Worm (Caenorhabditis elegans) whole organism, young adult: ENCODE results near the gene F33E11.2.

Source experiments
- B0035.1 ChIP-seq: sonication (generic microtip); optimal IDR thresholded peaks from 2 replicates; lab custom pipeline; 2016; ENCODE audit warnings: missing genetic modification characterization, mild to moderate bottlenecking, missing compliant biosample characterization, missing genotype, missing genetic modification reagents
- B0336.3 ChIP-seq: fragments of 200-800 bp; sonication (Bioruptor generic); IDR thresholded peaks from 2 replicates; pipeline ENCODE4 v1.3.6; 2022; ENCODE audit warnings: missing genetic modification characterization, missing compliant biosample characterization
- C06A6.2 ChIP-seq: fragments of 200-800 bp; sonication (Bioruptor generic); conservative IDR thresholded peaks from 2 replicates; pipeline ENCODE4 v1.3.6; 2022; ENCODE audit warnings: missing genetic modification characterization, missing compliant biosample characterization
- F10E7.11 ChIP-seq: sonication (generic microtip); optimal IDR thresholded peaks from 2 replicates; lab custom pipeline; 2017; ENCODE audit warnings: mild to moderate bottlenecking, missing genetic modification characterization, moderate library complexity, missing compliant biosample characterization
- F39B2.1 ChIP-seq: fragments of 200-800 bp; sonication (Bioruptor generic); IDR thresholded peaks from 2 replicates; pipeline ENCODE4 v1.3.6; 2022; ENCODE audit warnings: missing genetic modification reagents, missing genetic modification characterization, missing compliant biosample characterization
- F57C9.4 ChIP-seq: sonication (generic microtip); optimal IDR thresholded peaks from 2 replicates; lab custom pipeline; 2017; ENCODE audit warnings: mild to moderate bottlenecking, missing genetic modification characterization, missing compliant biosample characterization
- aptf-2 ChIP-seq: fragments of 200-800 bp; sonication (Bioruptor generic); conservative IDR thresholded peaks from 2 replicates; pipeline ENCODE4 v1.3.6; 2022; ENCODE audit warnings: missing genetic modification reagents, missing genetic modification characterization, missing compliant biosample characterization
- athp-1 ChIP-seq: sonication (generic microtip); optimal IDR thresholded peaks from 2 replicates; lab custom pipeline; 2017; ENCODE audit warnings: mild to moderate bottlenecking, missing genetic modification characterization, missing compliant biosample characterization
- attf-3 ChIP-seq: fragments of 200-800 bp; sonication (Bioruptor generic); conservative IDR thresholded peaks from 2 replicates; pipeline ENCODE4 v1.3.6; 2022; ENCODE audit warnings: missing genetic modification reagents, missing genetic modification characterization, missing compliant biosample characterization
- ccch-3 ChIP-seq: fragments of 200-800 bp; sonication (Bioruptor generic); optimal IDR thresholded peaks from 2 replicates; lab custom pipeline; 2018; ENCODE audit warnings: mild to moderate bottlenecking, missing genetic modification characterization, missing compliant biosample characterization
- cebp-2 ChIP-seq: fragments of 200-800 bp; sonication (Bioruptor generic); IDR thresholded peaks from 2 replicates; pipeline ENCODE4 v1.3.6; 2022; ENCODE audit warnings: missing genetic modification characterization, missing compliant biosample characterization
- ceh-79 ChIP-seq: sonication (generic microtip); optimal IDR thresholded peaks from 2 replicates; lab custom pipeline; 2017; ENCODE audit warnings: mild to moderate bottlenecking, missing genetic modification characterization, missing compliant biosample characterization
- die-1 ChIP-seq: sonication (generic microtip); optimal IDR thresholded peaks from 2 replicates; lab custom pipeline; 2016; ENCODE audit warnings: missing genotype, mild to moderate bottlenecking, missing genetic modification characterization, missing compliant biosample characterization
- dox-1 ChIP-seq: fragments of 200-800 bp; sonication (Bioruptor generic); IDR thresholded peaks from 2 replicates; pipeline ENCODE4 v1.3.6; 2022; ENCODE audit warnings: missing genetic modification reagents, missing genetic modification characterization, missing compliant biosample characterization
- efl-1 ChIP-seq: fragments of 150-350 bp; optimal IDR thresholded peaks from 2 replicates; lab custom pipeline; 2014; ENCODE audit warnings: missing biosample characterization, missing genetic modification reagents, missing genetic modification characterization
- egl-44 ChIP-seq: fragments of 200-800 bp; sonication (Bioruptor generic); IDR thresholded peaks from 2 replicates; pipeline ENCODE4 v1.3.6; 2022; ENCODE audit warnings: missing genetic modification reagents, missing genetic modification characterization, missing compliant biosample characterization
- ekl-4 ChIP-seq: fragments of 200-800 bp; sonication (Bioruptor generic); IDR thresholded peaks from 2 replicates; pipeline ENCODE4 v1.3.6; 2022; ENCODE audit warnings: missing genetic modification reagents, missing genetic modification characterization, missing compliant biosample characterization
- hlh-26 ChIP-seq: fragments of 200-800 bp; sonication (Bioruptor generic); conservative IDR thresholded peaks from 2 replicates; pipeline ENCODE4 v1.3.6; 2022; ENCODE audit warnings: missing genetic modification reagents, missing genetic modification characterization, missing compliant biosample characterization
- hmg-1.2 ChIP-seq: fragments of 200-800 bp; sonication (Bioruptor generic); IDR thresholded peaks from 2 replicates; pipeline ENCODE4 v1.3.6; 2022; ENCODE audit warnings: missing genetic modification reagents, missing genetic modification characterization, missing compliant biosample characterization
- hmg-20 ChIP-seq: fragments of 200-800 bp; sonication (Bioruptor generic); IDR thresholded peaks from 2 replicates; pipeline ENCODE4 v1.3.6; 2022; ENCODE audit warnings: missing genetic modification reagents, missing genetic modification characterization, missing compliant biosample characterization
- let-607 ChIP-seq, 2 experiments: fragments of 200-800 bp in 1 of 2; sonication (Bioruptor generic) in 1 of 2; sonication (generic microtip) in 1 of 2; optimal IDR thresholded peaks; 2 replicates each; lab custom pipeline; 2016 to 2018; ENCODE audit warnings: mild to moderate bottlenecking in 2 of 2, missing compliant biosample characterization in 2 of 2, missing genetic modification characterization in 2 of 2, moderate library complexity in 2 of 2, missing genotype in 1 of 2
- lsy-27 ChIP-seq: sonication (generic microtip); optimal IDR thresholded peaks from 2 replicates; lab custom pipeline; 2017; ENCODE audit warnings: missing genetic modification characterization, mild to moderate bottlenecking, missing compliant biosample characterization, antibody characterized with exemption, missing genotype, borderline replicate concordance; ENCODE audit not compliant: insufficient read depth
- madf-10 ChIP-seq: sonication (generic microtip); optimal IDR thresholded peaks from 2 replicates; lab custom pipeline; 2016; ENCODE audit warnings: mild to moderate bottlenecking, missing genetic modification characterization, missing compliant biosample characterization
- mcd-1 ChIP-seq: fragments of 200-800 bp; sonication (Bioruptor generic); IDR thresholded peaks from 2 replicates; pipeline ENCODE4 v1.3.6; 2022; ENCODE audit warnings: missing genetic modification reagents, missing genetic modification characterization, missing compliant biosample characterization
- nhr-179 ChIP-seq: sonication (generic microtip); optimal IDR thresholded peaks from 2 replicates; lab custom pipeline; 2016; ENCODE audit warnings: mild to moderate bottlenecking, missing genetic modification characterization, missing compliant biosample characterization
- nhr-27 ChIP-seq: fragments of 200-800 bp; sonication (Bioruptor generic); optimal IDR thresholded peaks from 2 replicates; lab custom pipeline; 2018; ENCODE audit warnings: mild to moderate bottlenecking, missing genetic modification characterization, moderate library complexity, missing compliant biosample characterization
- nhr-80 ChIP-seq: sonication (generic microtip); optimal IDR thresholded peaks from 2 replicates; lab custom pipeline; 2016; ENCODE audit warnings: missing genetic modification characterization, missing compliant biosample characterization
- nhr-90 ChIP-seq: sonication (generic microtip); optimal IDR thresholded peaks from 2 replicates; lab custom pipeline; 2016; ENCODE audit warnings: missing genotype, mild to moderate bottlenecking, missing genetic modification characterization, missing compliant biosample characterization
- pbrm-1 ChIP-seq: fragments of 200-800 bp; sonication (Bioruptor generic); IDR thresholded peaks from 2 replicates; pipeline ENCODE4 v1.3.6; 2022; ENCODE audit warnings: missing genetic modification reagents, missing genetic modification characterization, missing compliant biosample characterization
- pha-4 ChIP-seq: fragments of 150-350 bp; sonication (generic microtip); optimal IDR thresholded peaks from 2 replicates; lab custom pipeline; 2014; ENCODE audit warnings: missing biosample characterization, missing genetic modification reagents, missing genetic modification characterization
- sea-2 ChIP-seq: fragments of 200-800 bp; sonication (Bioruptor generic); IDR thresholded peaks from 2 replicates; pipeline ENCODE4 v1.3.6; 2022; ENCODE audit warnings: missing genetic modification characterization, missing compliant biosample characterization
- unc-62 ChIP-seq: fragments of 150-350 bp; optimal IDR thresholded peaks from 2 replicates; lab custom pipeline; 2014; ENCODE audit warnings: missing biosample characterization, missing genetic modification reagents, missing genetic modification characterization
- ztf-26 ChIP-seq: sonication (generic microtip); optimal IDR thresholded peaks from 2 replicates; lab custom pipeline; 2017; ENCODE audit warnings: missing genetic modification characterization, missing compliant biosample characterization
- ztf-6 ChIP-seq: fragments of 200-800 bp; sonication (Bioruptor generic); IDR thresholded peaks from 2 replicates; pipeline ENCODE4 v1.3.6; 2022; ENCODE audit warnings: missing genetic modification reagents, missing genetic modification characterization, missing compliant biosample characterization

Gene F33E11.2

ce11 chrV:349054-349453 lies 51.3 kb downstream of the F33E11.2 start, which contains the start of gene atg-9 (continued):
- TF ChIP-seq hmg-1.2 (GFP tag; lab: Robert Waterston, UW) = peak; percentile 34; the same call in 1 of the 2 replicates
- no peak for TF ChIP-seq ztf-6 (GFP tag; lab: Robert Waterston, UW)
- no peak for TF ChIP-seq unc-62
- TF ChIP-seq dox-1 = peak; percentile 70; the same call in 1 of the 2 replicates
- TF ChIP-seq cebp-2 = no peak
- TF ChIP-seq ekl-4 = no peak
- TF ChIP-seq attf-3 (GFP tag; lab: Robert Waterston, UW) = no peak
- TF ChIP-seq pha-4 (tag; lab: Kevin White, UChicago) = no peak
- TF ChIP-seq pbrm-1 (GFP tag; lab: Robert Waterston, UW) = peak; percentile 71
- TF ChIP-seq athp-1 (tag; lab: Kevin White, UChicago) = peak; percentile 10
- TF ChIP-seq F39B2.1 (GFP tag; lab: Robert Waterston, UW) = no peak
- TF ChIP-seq ztf-26 (tag; lab: Kevin White, UChicago) = peak; percentile 73
- TF ChIP-seq ceh-79 (tag; lab: Kevin White, UChicago) = no peak
- no peak for TF ChIP-seq nhr-27 (tag; lab: Kevin White, UChicago)
- no peak for TF ChIP-seq nhr-90
- TF ChIP-seq B0336.3 = peak; percentile 37; the same call in 1 of the 2 replicates
- TF ChIP-seq B0035.1 (tag; lab: Kevin White, UChicago) = no peak
- TF ChIP-seq egl-44 = 0 out of 2 replicates have a peak, but pooled peaks have one; percentile 33
- TF ChIP-seq mcd-1 (GFP tag; lab: Robert Waterston, UW) = peak; percentile 98
- peak; percentile 56; the same call in 1 of the 2 replicates for TF ChIP-seq C06A6.2 (GFP tag; lab: Robert Waterston, UW)
- TF ChIP-seq madf-10 (tag; lab: Kevin White, UChicago) = no peak
- TF ChIP-seq die-1 (tag; lab: Kevin White, UChicago) = no peak
- 0 out of 2 replicates have a peak, but pooled peaks have one; percentile 22 for TF ChIP-seq hmg-20 (GFP tag; lab: Robert Waterston, UW)
- no peak for TF ChIP-seq aptf-2
- no peak for TF ChIP-seq let-607 (tag; optimal IDR thresholded peaks at IDR 0.05; lab: Kevin White, UChicago)
- no peak for TF ChIP-seq sea-2 (GFP tag; lab: Robert Waterston, UW)
- no peak for TF ChIP-seq lsy-27
- peak; percentile 33 for TF ChIP-seq nhr-80 (tag; lab: Kevin White, UChicago)
- TF ChIP-seq ccch-3 (GFP tag; lab: Kevin White, UChicago) = no peak
- no peak for TF ChIP-seq efl-1 (GFP tag; lab: Kevin White, UChicago)
- TF ChIP-seq hlh-26 (GFP tag; lab: Robert Waterston, UW) = no peak
- no peak for TF ChIP-seq F57C9.4 (tag; lab: Kevin White, UChicago)
- TF ChIP-seq F10E7.11 (tag; lab: Kevin White, UChicago) = no peak
- TF ChIP-seq nhr-179 (tag; lab: Kevin White, UChicago) = no peak
